Worm (Caenorhabditis elegans): Measurements from ENCODE around the gene srx-45.
A peak's percentile ranks its signal among the peaks of the same experiment; 100 is the strongest.

Gene srx-45

ce11 chrIII:9317601-9318000 lies 11.1 kb upstream of the srx-45 start (continued):
- no peak for TF ChIP-seq egl-43 (GFP tag; IDR thresholded peaks at IDR 0.05)
- TF ChIP-seq spr-1 (tag; optimal IDR thresholded peaks at IDR 0.05): no peak
- no peak for TF ChIP-seq nhr-6 (tag; optimal IDR thresholded peaks at IDR 0.05)
- no peak for TF ChIP-seq lin-1 (GFP tag; IDR thresholded peaks at IDR 0.05)
- no peak for TF ChIP-seq R02D3.7 (tag; optimal IDR thresholded peaks at IDR 0.05)

- TF ChIP-seq zfp-3 (GFP tag; conservative IDR thresholded peaks at IDR 0.05) (no peak), mep-1 (tag; optimal IDR thresholded peaks at IDR 0.05) (peak; percentile 1), ZK337.2 (GFP tag; IDR thresholded peaks at IDR 0.05) (no peak), dve-1 (tag; optimal IDR thresholded peaks at IDR 0.05; ENCODE audit: insufficient read depth) (peak; percentile 50), aly-2 (tag; optimal IDR thresholded peaks at IDR 0.05) (no peak), ceh-28 (tag; optimal IDR thresholded peaks at IDR 0.05) (no peak), F49E8.2 (tag; optimal IDR thresholded peaks at IDR 0.05; ENCODE audit: borderline replicate concordance) (no peak), lin-1 (GFP tag; IDR thresholded peaks at IDR 0.05) (no peak), ctbp-1 (GFP tag; IDR thresholded peaks at IDR 0.05) (no peak), zag-1 (tag; optimal IDR thresholded peaks at IDR 0.05) (no peak), hmg-1.1 (GFP tag; IDR thresholded peaks at IDR 0.05) (no peak), rbr-2 (tag; optimal IDR thresholded peaks at IDR 0.05) (no peak), tra-1 (GFP tag; IDR thresholded peaks at IDR 0.05) (0 out of 2 replicates have a peak, but pooled peaks have one; percentile 40), mdl-1 (tag; optimal IDR thresholded peaks at IDR 0.05) (no peak), ceh-44 (GFP tag; IDR thresholded peaks at IDR 0.05) (no peak), nhr-6 (tag; optimal IDR thresholded peaks at IDR 0.05) (no peak), hlh-11 (tag; optimal IDR thresholded peaks at IDR 0.05) (no peak), daf-8 (GFP tag; IDR thresholded peaks at IDR 0.05) (no peak), snpc-1.2 (GFP tag; IDR thresholded peaks at IDR 0.05) (no peak), vab-7 (GFP tag; IDR thresholded peaks at IDR 0.05) (no peak), lin-39 (tag; optimal IDR thresholded peaks at IDR 0.05) (no peak), ztf-11 (tag; optimal IDR thresholded peaks at IDR 0.05) (no peak), mxl-2 (GFP tag; conservative IDR thresholded peaks at IDR 0.05) (no peak), mes-2 (tag; optimal IDR thresholded peaks at IDR 0.05; ENCODE audit: poor library complexity, severe bottlenecking) (no peak), daf-16 (GFP tag; optimal IDR thresholded peaks at IDR 0.05) (no peak), daf-16 (tag; optimal IDR thresholded peaks at IDR 0.05) (peak; percentile 56), nhr-28 (tag; optimal IDR thresholded peaks at IDR 0.05) (peak; percentile 95), ces-1 (GFP tag; optimal IDR thresholded peaks at IDR 0.05) (no peak), dmd-6 (GFP tag; IDR thresholded peaks at IDR 0.05) (peak; percentile 58)
These were observed 8.7 kb upstream of the srx-45 start for ce11 chrIII:9315180-9315579.

ce11 chrIII:9314476-9314875 lies 8.0 kb upstream of the srx-45 start, which contains the start of gene C40H1.8:
TSS of gene C40H1.8 (plus strand) at chrIII:9314717.
- TF ChIP-seq unc-62 (GFP tag; optimal IDR thresholded peaks at IDR 0.05 in 1 of 2) (no peak), unc-62 (tag; optimal IDR thresholded peaks at IDR 0.05) (no peak), hlh-30 (tag; optimal IDR thresholded peaks at IDR 0.05; ENCODE audit: insufficient read depth) (peak; percentile 0), nhr-28 (tag; optimal IDR thresholded peaks at IDR 0.05) (peak; percentile 88), aha-1 (tag) (no peak), spr-3 (GFP tag; optimal IDR thresholded peaks at IDR 0.05) (no peak), pqm-1 (tag; optimal IDR thresholded peaks at IDR 0.05) (peak; percentile 15)

ce11 chrIII:9309840-9310239 lies 3.3 kb upstream of the srx-45 start:
- TF ChIP-seq tra-1 (GFP tag; IDR thresholded peaks at IDR 0.05) (no peak), nhr-11 (tag; optimal IDR thresholded peaks at IDR 0.05) (peak; percentile 34), unc-62 (GFP tag; optimal IDR thresholded peaks at IDR 0.05 in 1 of 2) (peak in 1 of 2 experiments; percentile 11), unc-62 (tag; optimal IDR thresholded peaks at IDR 0.05) (no peak), duxl-1 (tag; optimal IDR thresholded peaks at IDR 0.05; ENCODE audit: poor library complexity) (no peak)

All from whole organism, L4 larva.